Fruit fly (Drosophila melanogaster) whole organism: ENCODE measurements around the gene hfw.

Source experiments
- CG8478 ChIP-seq: fragments of >200 bp; optimal IDR thresholded peaks from 2 replicates; lab custom pipeline; 2018; ENCODE audit warnings: inconsistent platforms
- Dll ChIP-seq: fragments of >200 bp; optimal IDR thresholded peaks from 2 replicates; lab custom pipeline; 2017
- pan ChIP-seq: fragments of >200 bp; optimal IDR thresholded peaks from 2 replicates; lab custom pipeline; 2017
- psq ChIP-seq: fragments of >200 bp; optimal IDR thresholded peaks from 2 replicates; lab custom pipeline; 2017
- usp ChIP-seq: fragments of >200 bp; optimal IDR thresholded peaks from 2 replicates; lab custom pipeline; 2017; ENCODE audit warnings: missing biosample characterization, missing genetic modification characterization, mixed read lengths

dm6 chrX:1621399-1621798 is 48.0 kb upstream of the hfw start:
- no peak for TF ChIP-seq CG8478 (lab: Kevin White, UChicago)
- no peak for TF ChIP-seq psq (lab: Kevin White, UChicago)
- TF ChIP-seq pan (lab: Kevin White, UChicago): no peak
- no peak for TF ChIP-seq Dll (lab: Kevin White, UChicago)
- TF ChIP-seq usp (GFP tag; lab: Kevin White, UChicago): no peak
